Worm (Caenorhabditis elegans) whole organism, L4/young adult: ENCODE results near the gene gck-2.

Experiments
- W03F9.2 ChIP-seq: fragments of 150-350 bp; optimal IDR thresholded peaks from 2 replicates; lab custom pipeline; 2014; ENCODE audit warnings: missing biosample characterization, missing genetic modification characterization
- dao-5 ChIP-seq: sonication (generic microtip); optimal IDR thresholded peaks from 2 replicates; lab custom pipeline; 2016; ENCODE audit warnings: missing genotype, missing genetic modification characterization, moderate library complexity, missing compliant biosample characterization

ce11 chrV:6819812-6820211 is 27.3 kb upstream of the gck-2 start, which contains the start of gene dmsr-13:
- no peak for TF ChIP-seq dao-5 (tag; lab: Kevin White, UChicago)
- no peak for TF ChIP-seq W03F9.2 (tag; lab: Kevin White, UChicago)
